Worm (Caenorhabditis elegans): ENCODE measurements around the gene cyp-33E3.
A peak's percentile ranks its signal among the peaks of the same experiment; 100 is the strongest.

Gene cyp-33E3

ce11 chrIV:8615314-8615713 is 519 bp downstream of the cyp-33E3 start:
- TF ChIP-seq elt-4 (tag; optimal IDR thresholded peaks at IDR 0.05) (no peak), zip-5 (tag; optimal IDR thresholded peaks at IDR 0.05) (no peak), pha-2 (tag; optimal IDR thresholded peaks at IDR 0.05) (no peak), ceh-30 (tag; optimal IDR thresholded peaks at IDR 0.05) (no peak), ceh-45 (GFP tag; IDR thresholded peaks at IDR 0.05) (no peak), tbx-2 (tag; optimal IDR thresholded peaks at IDR 0.05) (no peak), rnt-1 (tag; optimal IDR thresholded peaks at IDR 0.05) (no peak), pqm-1 (tag; optimal IDR thresholded peaks at IDR 0.05) (no peak), pat-9 (tag; optimal IDR thresholded peaks at IDR 0.05) (no peak), gmeb-2 (tag; optimal IDR thresholded peaks at IDR 0.05) (no peak)

DNA sequence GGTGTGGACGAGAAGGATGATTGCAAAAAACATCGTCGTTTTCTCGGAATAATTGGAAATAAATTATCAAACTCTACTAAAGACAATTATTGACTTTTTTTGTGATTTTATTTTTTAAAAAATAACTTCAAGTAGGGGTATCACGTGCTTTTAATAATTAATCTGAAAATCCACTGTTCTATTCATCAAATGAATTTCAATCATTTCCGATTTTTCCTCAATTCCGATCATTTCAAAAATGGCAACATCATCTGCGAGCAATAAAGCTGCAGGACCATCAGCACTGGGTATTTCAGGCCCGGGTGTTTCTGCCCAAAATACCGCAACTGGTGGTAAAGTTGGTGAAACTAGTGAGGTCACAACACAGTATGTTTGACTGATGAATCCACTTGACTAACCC is 2.3 kb downstream of the cyp-33E3 start, which contains the start of the genes F42A9.7 and F42A9.3:
F42A9.7 (minus strand) TSS at position 101 of the 400 bp plus-strand sequence.
F42A9.3 (plus strand) TSS at position 214 of the 400 bp plus-strand sequence.
- no peak for TF ChIP-seq F13H6.1 (tag; optimal IDR thresholded peaks at IDR 0.05)
- no peak for TF ChIP-seq ceh-31 (tag; optimal IDR thresholded peaks at IDR 0.05)
- TF ChIP-seq ceh-48 (tag; optimal IDR thresholded peaks at IDR 0.05): no peak
- TF ChIP-seq lin-11 (tag; optimal IDR thresholded peaks at IDR 0.05): no peak
- no peak for TF ChIP-seq C08G9.2 (tag; optimal IDR thresholded peaks at IDR 0.05)
- TF ChIP-seq ttx-3 (tag; optimal IDR thresholded peaks at IDR 0.05): no peak
- TF ChIP-seq unc-3 (GFP tag; conservative IDR thresholded peaks at IDR 0.05): no peak
- no peak for TF ChIP-seq unc-3 (tag; optimal IDR thresholded peaks at IDR 0.05)
- no peak for TF ChIP-seq fax-1 (tag; optimal IDR thresholded peaks at IDR 0.05)
- TF ChIP-seq npax-4 (tag; optimal IDR thresholded peaks at IDR 0.05): no peak

ce11 chrIV:8618698-8619097 is 3.9 kb downstream of the cyp-33E3 start, which contains the start of gene F42A9.8:
TSS of gene F42A9.8 (minus strand) at chrIV:8618785.
- TF ChIP-seq pqm-1 (tag; optimal IDR thresholded peaks at IDR 0.05): no peak
- TF ChIP-seq pag-3 (tag; optimal IDR thresholded peaks at IDR 0.05; ENCODE audit: borderline replicate concordance): no peak
- no peak for TF ChIP-seq pros-1 (tag; optimal IDR thresholded peaks at IDR 0.05)
- no peak for TF ChIP-seq K09A11.1 (tag; optimal IDR thresholded peaks at IDR 0.05; ENCODE audit: insufficient read depth)
- no peak for TF ChIP-seq ceh-14 (tag; optimal IDR thresholded peaks at IDR 0.05)
- TF ChIP-seq C08G9.2 (tag; optimal IDR thresholded peaks at IDR 0.05): no peak
- no peak for TF ChIP-seq eyg-1 (tag; optimal IDR thresholded peaks at IDR 0.05)
- no peak for TF ChIP-seq ztf-16 (tag; optimal IDR thresholded peaks at IDR 0.05)
- no peak for TF ChIP-seq nhr-11 (tag; optimal IDR thresholded peaks at IDR 0.05)
- no peak for TF ChIP-seq hlh-30 (tag; optimal IDR thresholded peaks at IDR 0.05; ENCODE audit: insufficient read depth)
- no peak for TF ChIP-seq ceh-24 (tag; optimal IDR thresholded peaks at IDR 0.05)
- TF ChIP-seq pha-2 (tag; optimal IDR thresholded peaks at IDR 0.05): no peak
- no peak for TF ChIP-seq hlh-15 (tag; optimal IDR thresholded peaks at IDR 0.05)
- TF ChIP-seq ceh-31 (tag; optimal IDR thresholded peaks at IDR 0.05): no peak
- TF ChIP-seq dmd-4 (tag; optimal IDR thresholded peaks at IDR 0.05; ENCODE audit: borderline replicate concordance): no peak
- TF ChIP-seq ets-4 (tag; optimal IDR thresholded peaks at IDR 0.05): no peak
- TF ChIP-seq ceh-9 (tag; optimal IDR thresholded peaks at IDR 0.05): no peak
- no peak for TF ChIP-seq ceh-6 (GFP tag; optimal IDR thresholded peaks at IDR 0.05)

ce11 chrIV:8620102-8620733 is 5.4 kb downstream of the cyp-33E3 start, which contains the start of gene lin-49:
TSS of gene lin-49 (plus strand) at chrIV:8620683.
- TF ChIP-seq unc-55 (GFP tag; optimal IDR thresholded peaks at IDR 0.05) (peak; percentile 38), nfya-1 (tag; optimal IDR thresholded peaks at IDR 0.05) (peak; percentile 55), rnt-1 (tag; optimal IDR thresholded peaks at IDR 0.05) (no peak), tbx-2 (tag; optimal IDR thresholded peaks at IDR 0.05) (peak; percentile 53), pha-2 (tag; optimal IDR thresholded peaks at IDR 0.05) (no peak), pag-3 (tag; optimal IDR thresholded peaks at IDR 0.05; ENCODE audit: borderline replicate concordance) (no peak), hlh-30 (tag; optimal IDR thresholded peaks at IDR 0.05; ENCODE audit: insufficient read depth) (peak; percentile 79), gmeb-2 (tag; optimal IDR thresholded peaks at IDR 0.05) (no peak), fax-1 (tag; optimal IDR thresholded peaks at IDR 0.05) (no peak), ceh-31 (tag; optimal IDR thresholded peaks at IDR 0.05) (peak; percentile 43), unc-86 (tag; optimal IDR thresholded peaks at IDR 0.05) (no peak)

Data from whole organism, late embryonic.